Fruit fly (Drosophila melanogaster): ENCODE measurements around the gene CG8209.
A peak's percentile ranks its signal among the peaks of the same experiment; 100 is the strongest.

The CG8209 gene

DNA sequence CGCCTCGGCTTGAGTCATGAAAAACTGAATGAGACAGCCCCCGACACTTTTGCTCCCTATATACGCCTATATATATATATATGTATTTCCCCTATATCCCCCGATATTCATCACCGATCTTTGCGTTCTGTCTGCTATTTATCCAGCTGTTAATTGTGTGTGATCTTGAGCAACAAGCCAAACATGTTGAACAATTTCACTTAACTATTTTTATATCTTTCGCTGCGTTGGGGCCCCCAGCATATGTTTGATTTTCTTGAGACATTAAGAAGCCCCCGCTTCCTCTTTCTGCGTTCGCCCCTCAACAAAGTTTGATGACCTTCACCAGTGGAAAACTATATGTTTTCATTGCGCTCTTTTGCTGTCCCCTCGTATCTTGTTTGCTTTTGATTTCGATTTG is 20.2 kb downstream of the CG8209 start (continued):
- TF ChIP-seq CG15601 (tag; optimal IDR thresholded peaks at IDR 0.05) (peak; percentile 44), pros (GFP tag; optimal IDR thresholded peaks at IDR 0.05) (peak; percentile 92), ATbp (GFP tag; optimal IDR thresholded peaks at IDR 0.05) (peak; percentile 70), ac (GFP tag; optimal IDR thresholded peaks at IDR 0.05) (no peak), Nf-YB (GFP tag; optimal IDR thresholded peaks at IDR 0.05) (peak; percentile 19), CG12104 (GFP tag; optimal IDR thresholded peaks at IDR 0.05) (no peak), pfk (GFP tag; optimal IDR thresholded peaks at IDR 0.05) (no peak), CG15011 (GFP tag; optimal IDR thresholded peaks at IDR 0.05) (peak; percentile 13), CG15514 (GFP tag; optimal IDR thresholded peaks at IDR 0.05) (peak; percentile 2), CG1603 (tag; optimal IDR thresholded peaks at IDR 0.05) (peak; percentile 15), NK7.1 (GFP tag; optimal IDR thresholded peaks at IDR 0.05) (no peak), ara (GFP tag; IDR thresholded peaks at IDR 0.05) (0 out of 2 replicates have a peak, but pooled peaks have one; percentile 22), Sox100B (GFP tag; optimal IDR thresholded peaks at IDR 0.05) (peak; percentile 10), CG18599 (GFP tag; optimal IDR thresholded peaks at IDR 0.05) (peak; percentile 49), CG14710 (tag; optimal IDR thresholded peaks at IDR 0.05) (peak; percentile 20), CG18262 (tag; optimal IDR thresholded peaks at IDR 0.05) (peak; percentile 7), CG12391 (tag; optimal IDR thresholded peaks at IDR 0.05) (peak; percentile 4), fd3F (GFP tag; optimal IDR thresholded peaks at IDR 0.05) (no peak), cg (GFP tag; optimal IDR thresholded peaks at IDR 0.05) (peak; percentile 0), CG33557 (GFP tag; optimal IDR thresholded peaks at IDR 0.05) (peak; percentile 38), PHDP (tag; optimal IDR thresholded peaks at IDR 0.05) (peak; percentile 26), CG2202 (tag; optimal IDR thresholded peaks at IDR 0.05) (peak; percentile 44), CG9727 (GFP tag; optimal IDR thresholded peaks at IDR 0.05) (peak; percentile 13), ap (GFP tag; IDR thresholded peaks at IDR 0.05) (no peak), otp (GFP tag; IDR thresholded peaks at IDR 0.05) (peak; percentile 19; the same call in 1 of the 3 replicates), CG7556 (GFP tag; optimal IDR thresholded peaks at IDR 0.05) (peak; percentile 8), chm (GFP tag; IDR thresholded peaks at IDR 0.05) (peak; percentile 54), CG2875 (GFP tag; optimal IDR thresholded peaks at IDR 0.05) (peak; percentile 36), bsh (GFP tag; optimal IDR thresholded peaks at IDR 0.05) (peak in 1 of 2 experiments; percentile 1), gem (tag; optimal IDR thresholded peaks at IDR 0.05) (peak; percentile 7), CG12769 (tag; optimal IDR thresholded peaks at IDR 0.05) (peak; percentile 65), caup (GFP tag; optimal IDR thresholded peaks at IDR 0.05; ENCODE audit: severe bottlenecking) (peak; percentile 19), CG6813 (GFP tag; optimal IDR thresholded peaks at IDR 0.05) (peak; percentile 36), CG2889 (GFP tag; IDR thresholded peaks at IDR 0.05) (no peak), so (GFP tag; IDR thresholded peaks at IDR 0.05) (peak; percentile 79; the same call in 2 of the 3 replicates), sd (tag; optimal IDR thresholded peaks at IDR 0.05) (peak; percentile 75), twi (tag; optimal IDR thresholded peaks at IDR 0.05) (peak; percentile 72), Poxn (GFP tag; IDR thresholded peaks at IDR 0.05) (no peak), Hr3 (GFP tag; optimal IDR thresholded peaks at IDR 0.05) (no peak), Sin3A (optimal IDR thresholded peaks at IDR 0.05) (no peak), Nf-YC (tag; optimal IDR thresholded peaks at IDR 0.05) (no peak), Atf6 (GFP tag; IDR thresholded peaks at IDR 0.05) (peak; percentile 13; the same call in 1 of the 2 replicates), Xrp1 (GFP tag; IDR thresholded peaks at IDR 0.05) (peak; percentile 43), Hmr (GFP tag; optimal IDR thresholded peaks at IDR 0.05) (peak; percentile 7), bbx (GFP tag; IDR thresholded peaks at IDR 0.05; ENCODE audit: partially characterized antibody) (no peak), CG3407 (GFP tag; optimal IDR thresholded peaks at IDR 0.05) (peak; percentile 15), nmo (GFP tag; optimal IDR thresholded peaks at IDR 0.05) (peak; percentile 15), fd64A (GFP tag; optimal IDR thresholded peaks at IDR 0.05) (peak; percentile 51)
